Fruit fly (Drosophila melanogaster) whole organism, adult: Measurements from ENCODE around the gene sNPF.

Experiments used
- CG11617 ChIP-seq: fragments of 200-800 bp; sonication (Bioruptor generic); optimal IDR thresholded peaks from 2 replicates; lab custom pipeline; 2017; ENCODE audit warnings: mild to moderate bottlenecking, missing biosample characterization, missing genetic modification reagents, missing genetic modification characterization
- CG12768 ChIP-seq: fragments of 200-800 bp; sonication (Bioruptor generic); optimal IDR thresholded peaks from 2 replicates; lab custom pipeline; 2017; ENCODE audit warnings: missing biosample characterization, missing genetic modification characterization, mild to moderate bottlenecking, moderate library complexity, missing genetic modification reagents
- CG14711 ChIP-seq: fragments of 200-800 bp; sonication (Bioruptor generic); optimal IDR thresholded peaks from 2 replicates; lab custom pipeline; 2018; ENCODE audit warnings: missing biosample characterization, mild to moderate bottlenecking, missing genetic modification characterization, moderate library complexity
- CG1620 ChIP-seq: fragments of 200-800 bp; sonication (Bioruptor generic); optimal IDR thresholded peaks from 2 replicates; lab custom pipeline; 2016; ENCODE audit warnings: missing biosample characterization, missing genetic modification characterization
- CG33017 ChIP-seq: fragments of 200-800 bp; sonication (Bioruptor generic); optimal IDR thresholded peaks from 2 replicates; lab custom pipeline; 2018; ENCODE audit warnings: missing biosample characterization, mild to moderate bottlenecking, missing genetic modification characterization, moderate library complexity
- CG5204 ChIP-seq: fragments of 200-800 bp; sonication (Bioruptor generic); optimal IDR thresholded peaks from 2 replicates; lab custom pipeline; 2016; ENCODE audit warnings: missing biosample characterization, missing genetic modification characterization
- CG7045 ChIP-seq: fragments of 200-800 bp; sonication (Bioruptor generic); optimal IDR thresholded peaks from 2 replicates; lab custom pipeline; 2017; ENCODE audit warnings: missing biosample characterization, mild to moderate bottlenecking, missing genetic modification characterization
- CG7101 ChIP-seq: fragments of 200-800 bp; sonication (Bioruptor generic); optimal IDR thresholded peaks from 2 replicates; lab custom pipeline; 2018; ENCODE audit warnings: missing biosample characterization, mild to moderate bottlenecking, missing genetic modification characterization, moderate library complexity
- Clk ChIP-seq: fragments of 200-800 bp; sonication (Bioruptor generic); optimal IDR thresholded peaks from 2 replicates; lab custom pipeline; 2017; ENCODE audit warnings: missing biosample characterization, missing genetic modification characterization
- Crg-1 ChIP-seq: fragments of 200-800 bp; sonication (Bioruptor generic); optimal IDR thresholded peaks from 2 replicates; lab custom pipeline; 2016; ENCODE audit warnings: missing biosample characterization, missing genetic modification characterization
- Hr96 ChIP-seq: fragments of 200-800 bp; sonication (Bioruptor generic); optimal IDR thresholded peaks from 2 replicates; lab custom pipeline; 2016; ENCODE audit warnings: missing biosample characterization, missing genetic modification characterization
- Mnt ChIP-seq: fragments of 200-800 bp; sonication (Bioruptor generic); optimal IDR thresholded peaks from 2 replicates; lab custom pipeline; 2016; ENCODE audit warnings: missing biosample characterization, mild to moderate bottlenecking, missing genetic modification characterization
- bab1 ChIP-seq: fragments of 200-800 bp; sonication (Bioruptor generic); optimal IDR thresholded peaks from 3 replicates; lab custom pipeline; 2019; ENCODE audit warnings: missing biosample characterization, mild to moderate bottlenecking, missing genetic modification characterization, moderate library complexity
- cic ChIP-seq: fragments of 200-800 bp; sonication (Bioruptor generic); optimal IDR thresholded peaks from 2 replicates; lab custom pipeline; 2017; ENCODE audit warnings: missing biosample characterization, mild to moderate bottlenecking, missing genetic modification characterization, moderate library complexity
- cnc ChIP-seq, 2 experiments: fragments of >200 bp; optimal IDR thresholded peaks; 2 replicates each; lab custom pipeline; 2017
- kay ChIP-seq: fragments of 200-800 bp; sonication (Bioruptor generic); peaks from one replicate; lab custom pipeline; 2016; ENCODE audit warnings: missing biosample characterization, missing genetic modification characterization, borderline replicate concordance
- ovo ChIP-seq: fragments of 200-800 bp; sonication (Bioruptor generic); optimal IDR thresholded peaks from 2 replicates; lab custom pipeline; 2016; ENCODE audit warnings: missing biosample characterization, missing genetic modification characterization
- pad ChIP-seq: fragments of 200-800 bp; sonication (Bioruptor generic); optimal IDR thresholded peaks from 3 replicates; lab custom pipeline; 2017; ENCODE audit warnings: missing biosample characterization, missing genetic modification characterization, mild to moderate bottlenecking, moderate library complexity, missing genetic modification reagents
- tj ChIP-seq: fragments of 200-800 bp; sonication (Bioruptor generic); optimal IDR thresholded peaks from 3 replicates; lab custom pipeline; 2017; ENCODE audit warnings: missing biosample characterization, mild to moderate bottlenecking, missing genetic modification characterization, moderate library complexity
- toe ChIP-seq: fragments of 200-800 bp; sonication (Bioruptor generic); optimal IDR thresholded peaks from 2 replicates; lab custom pipeline; 2016; ENCODE audit warnings: missing biosample characterization, missing genetic modification characterization

Gene sNPF

dm6 chr2L:20077423-20078401 lies 50.0 kb downstream of the sNPF start:
- TF ChIP-seq ovo (GFP tag; lab: Kevin White, UChicago) (no peak), kay (peak; percentile 95), bab1 (GFP tag; lab: Kevin White, UChicago) (no peak), CG7045 (GFP tag; lab: Kevin White, UChicago) (no peak), Clk (no peak), CG12768 (no peak), CG11617 (no peak)

dm6 chr2L:20078880-20079279 lies 51.2 kb downstream of the sNPF start:
- TF ChIP-seq Hr96 (peak; percentile 60), cnc (optimal IDR thresholded peaks at IDR 0.05; lab: Kevin White, UChicago) (no peak), CG11617 (peak; percentile 50), Clk (peak; percentile 8), CG7101 (peak; percentile 44), bab1 (GFP tag; lab: Kevin White, UChicago) (no peak), CG12768 (peak; percentile 14)

- TF ChIP-seq kay (peak; percentile 72), cnc (optimal IDR thresholded peaks at IDR 0.05; lab: Kevin White, UChicago) (no peak), toe (GFP tag; lab: Kevin White, UChicago) (no peak), CG12768 (peak; percentile 17), tj (GFP tag; lab: Kevin White, UChicago) (peak; percentile 55), CG7045 (GFP tag; lab: Kevin White, UChicago) (no peak), cic (no peak)
Observed at dm6 chr2L:20080772-20081171, 53.1 kb downstream of the sNPF start.

dm6 chr2L:20082155-20082964 lies 54.6 kb downstream of the sNPF start:
- TF ChIP-seq bab1 (GFP tag; lab: Kevin White, UChicago), result no peak
- peak; percentile 39 for TF ChIP-seq ovo (GFP tag; lab: Kevin White, UChicago)

- TF ChIP-seq CG11617 (peak; percentile 10), Crg-1 (GFP tag; lab: Kevin White, UChicago) (no peak), bab1 (GFP tag; lab: Kevin White, UChicago) (no peak), CG33017 (peak; percentile 47), CG5204 (GFP tag; lab: Kevin White, UChicago) (no peak), CG7101 (peak; percentile 58), CG12768 (no peak), kay (peak; percentile 60), ovo (GFP tag; lab: Kevin White, UChicago) (no peak), pad (GFP tag; lab: Kevin White, UChicago) (peak; percentile 77), Mnt (GFP tag; lab: Kevin White, UChicago) (no peak), CG1620 (GFP tag; lab: Kevin White, UChicago) (no peak), Clk (peak; percentile 42), cnc (optimal IDR thresholded peaks at IDR 0.05; lab: Kevin White, UChicago) (no peak), Hr96 (no peak), toe (GFP tag; lab: Kevin White, UChicago) (peak; percentile 7), CG7045 (GFP tag; lab: Kevin White, UChicago) (peak; percentile 12), cic (no peak), CG14711 (peak; percentile 48), tj (GFP tag; lab: Kevin White, UChicago) (peak; percentile 93)
Observed at dm6 chr2L:20082965-20083855, 55.5 kb downstream of the sNPF start.

dm6 chr2L:20084068-20084651 lies 56.4 kb downstream of the sNPF start:
- TF ChIP-seq ovo (GFP tag; lab: Kevin White, UChicago), result no peak
- TF ChIP-seq Mnt (GFP tag; lab: Kevin White, UChicago), result peak; percentile 67
- peak; percentile 42 for TF ChIP-seq pad (GFP tag; lab: Kevin White, UChicago)
